Fruit fly (Drosophila melanogaster): Measurements from ENCODE around the gene Rev1.

DNA sequence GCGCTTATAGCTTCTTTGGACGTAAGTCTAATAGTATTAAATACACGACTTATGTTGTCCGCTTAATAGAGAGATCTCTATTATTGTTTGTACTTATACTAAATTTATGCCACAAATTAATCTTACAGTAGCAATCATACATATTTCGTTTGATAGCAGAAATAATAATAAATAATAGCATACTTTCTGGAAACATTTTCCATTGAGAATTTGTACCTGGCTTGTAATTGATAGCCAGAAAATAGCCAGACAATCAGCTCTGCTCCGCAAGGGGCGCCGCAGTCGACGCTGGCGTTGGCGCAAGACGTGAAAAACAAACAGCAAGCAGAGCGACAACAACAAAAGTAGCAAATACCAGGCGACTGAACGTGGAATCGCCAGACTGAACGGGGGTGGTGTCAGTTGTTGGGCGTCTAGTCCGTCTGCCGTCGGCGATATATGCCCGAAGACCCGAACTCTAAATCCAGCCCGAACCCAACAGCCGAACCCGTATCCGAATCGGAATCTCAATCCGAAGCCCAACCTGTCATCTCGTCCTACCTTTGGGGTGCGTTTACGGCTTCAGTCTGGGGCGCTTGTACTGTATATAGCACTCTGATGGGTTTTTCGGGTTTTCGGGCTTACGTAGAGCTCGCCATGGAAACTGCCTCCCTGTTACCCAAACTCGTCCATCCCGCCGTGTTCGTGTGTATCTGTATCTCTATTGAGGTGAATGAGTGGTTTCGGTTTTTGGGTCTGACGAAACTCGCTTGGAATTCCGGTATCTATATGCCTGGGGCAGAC lies 45.4 kb downstream of the Rev1 start:
- TF ChIP-seq Mnt (GFP tag; optimal IDR thresholded peaks at IDR 0.05) (no peak), CG7045 (GFP tag; optimal IDR thresholded peaks at IDR 0.05) (no peak), cnc (optimal IDR thresholded peaks at IDR 0.05) (no peak), bab1 (GFP tag; optimal IDR thresholded peaks at IDR 0.05) (no peak), Clk (GFP tag; optimal IDR thresholded peaks at IDR 0.05) (no peak), CG14711 (tag; optimal IDR thresholded peaks at IDR 0.05) (no peak), kay (GFP tag; ENCODE audit: borderline replicate concordance) (no peak), cic (GFP tag; optimal IDR thresholded peaks at IDR 0.05) (no peak), Crg-1 (GFP tag; optimal IDR thresholded peaks at IDR 0.05) (no peak), Hr96 (GFP tag; optimal IDR thresholded peaks at IDR 0.05) (no peak), ovo (GFP tag; optimal IDR thresholded peaks at IDR 0.05) (no peak)

Measured in whole organism, adult.